Fruit fly (Drosophila melanogaster) whole organism, wandering third instar larva: ENCODE measurements around the gene CG8086.

Experiments
- Abd-B ChIP-seq: fragments of >200 bp; optimal IDR thresholded peaks from 2 replicates; lab custom pipeline; 2017; ENCODE audit warnings: missing biosample characterization, missing genetic modification characterization
- CG32264 ChIP-seq: fragments of 200-800 bp; sonication (Bioruptor generic); optimal IDR thresholded peaks from 2 replicates; lab custom pipeline; 2016; ENCODE audit warnings: missing biosample characterization, missing genetic modification characterization
- CG9705 ChIP-seq: fragments of 200-800 bp; sonication (Bioruptor generic); optimal IDR thresholded peaks from 2 replicates; lab custom pipeline; 2018; ENCODE audit warnings: missing biosample characterization, mild to moderate bottlenecking, missing genetic modification characterization
- CrebA ChIP-seq: fragments of 200-800 bp; sonication (Bioruptor generic); optimal IDR thresholded peaks from 2 replicates; lab custom pipeline; 2016; ENCODE audit warnings: missing biosample characterization, mild to moderate bottlenecking, missing genetic modification characterization, borderline replicate concordance
- Dfd ChIP-seq: fragments of >200 bp; optimal IDR thresholded peaks from 2 replicates; lab custom pipeline; 2017; ENCODE audit warnings: missing biosample characterization, missing genetic modification characterization
- Dif ChIP-seq: fragments of 200-275, 200-300 bp; sonication (Bioruptor generic); optimal IDR thresholded peaks from 2 replicates; lab custom pipeline; 2018; ENCODE audit warnings: missing biosample characterization, missing genetic modification characterization; ENCODE audit not compliant: partially characterized antibody
- GATAd ChIP-seq: sonication (Bioruptor generic); optimal IDR thresholded peaks from 2 replicates; lab custom pipeline; 2016; ENCODE audit warnings: missing biosample characterization, missing genetic modification characterization
- HLH106 ChIP-seq: fragments of 200-800 bp; optimal IDR thresholded peaks from 3 replicates; lab custom pipeline; 2019; ENCODE audit warnings: missing biosample characterization, mild to moderate bottlenecking, missing genetic modification characterization, moderate library complexity
- Hnf4 ChIP-seq: fragments of 200-800 bp; sonication (Bioruptor generic); optimal IDR thresholded peaks from 2 replicates; lab custom pipeline; 2016; ENCODE audit warnings: missing biosample characterization, mild to moderate bottlenecking, missing genetic modification characterization
- Hr78 ChIP-seq: fragments of >200 bp; optimal IDR thresholded peaks from 2 replicates; lab custom pipeline; 2017; ENCODE audit warnings: missing biosample characterization, missing genetic modification characterization
- Hr83 ChIP-seq: fragments of 200-300 bp; sonication (Bioruptor generic); optimal IDR thresholded peaks from 2 replicates; lab custom pipeline; 2016; ENCODE audit warnings: missing biosample characterization, mild to moderate bottlenecking, missing genetic modification characterization, moderate library complexity; ENCODE audit not compliant: poor library complexity, severe bottlenecking
- Jra ChIP-seq: sonication (Bioruptor generic); optimal IDR thresholded peaks from 2 replicates; lab custom pipeline; 2016; ENCODE audit warnings: missing biosample characterization, missing genetic modification characterization
- Mio ChIP-seq: sonication (Bioruptor generic); optimal IDR thresholded peaks from 2 replicates; lab custom pipeline; 2016; ENCODE audit warnings: missing biosample characterization, missing genetic modification characterization
- Myc ChIP-seq: fragments of >200 bp; optimal IDR thresholded peaks from 2 replicates; lab custom pipeline; 2017
- N ChIP-seq: fragments of >200 bp; optimal IDR thresholded peaks from 2 replicates; lab custom pipeline; 2018; ENCODE audit warnings: missing biosample characterization, missing external identifiers, missing genetic modification characterization
- OdsH ChIP-seq: fragments of 200-800 bp; sonication (Bioruptor generic); optimal IDR thresholded peaks from 2 replicates; lab custom pipeline; 2016; ENCODE audit warnings: missing biosample characterization, mild to moderate bottlenecking, missing genetic modification characterization
- Rel ChIP-seq, 2 experiments: fragments of 200-800 bp; sonication (Bioruptor generic) in 1 of 2; optimal IDR thresholded peaks; 2 replicates in 1 of 2; 3 replicates in 1 of 2; lab custom pipeline; 2016 to 2019; ENCODE audit warnings: mild to moderate bottlenecking in 2 of 2, missing biosample characterization in 2 of 2, missing genetic modification characterization in 2 of 2, moderate library complexity in 1 of 2
- Sp1 ChIP-seq: fragments of 200-800 bp; sonication (Bioruptor generic); optimal IDR thresholded peaks from 3 replicates; lab custom pipeline; 2019; ENCODE audit warnings: missing biosample characterization, mild to moderate bottlenecking, missing genetic modification characterization, moderate library complexity
- Vsx2 ChIP-seq: fragments of 200-300, 225-300 bp; sonication (Bioruptor generic); optimal IDR thresholded peaks from 2 replicates; lab custom pipeline; 2018; ENCODE audit warnings: missing biosample characterization, missing genetic modification characterization; ENCODE audit not compliant: partially characterized antibody
- br ChIP-seq: fragments of 200-800 bp; sonication (Bioruptor generic); optimal IDR thresholded peaks from 2 replicates; lab custom pipeline; 2016; ENCODE audit warnings: missing biosample characterization, missing genetic modification characterization
- brk ChIP-seq: fragments of 200-800 bp; sonication (Bioruptor generic); optimal IDR thresholded peaks from 2 replicates; lab custom pipeline; 2016; ENCODE audit warnings: missing biosample characterization, mild to moderate bottlenecking, missing genetic modification characterization
- dl ChIP-seq, 2 experiments: fragments of 175-275, 200-275 bp in 1 of 2; fragments of 200-275 bp in 1 of 2; sonication (Bioruptor generic); optimal IDR thresholded peaks; lab custom pipeline; 2018; ENCODE audit warnings: mild to moderate bottlenecking in 2 of 2, missing biosample characterization in 2 of 2, missing genetic modification characterization in 2 of 2, moderate library complexity in 2 of 2; ENCODE audit not compliant: partially characterized antibody in 2 of 2, insufficient read depth in 1 of 2
- dmrt93B ChIP-seq: fragments of 200-800 bp; sonication (Bioruptor generic); optimal IDR thresholded peaks from 2 replicates; lab custom pipeline; 2018; ENCODE audit warnings: missing biosample characterization, mild to moderate bottlenecking, missing genetic modification characterization
- dsf ChIP-seq: sonication (Bioruptor generic); optimal IDR thresholded peaks from 2 replicates; lab custom pipeline; 2016; ENCODE audit warnings: missing biosample characterization, missing genetic modification characterization, borderline replicate concordance
- ey ChIP-seq: fragments of 200-800 bp; sonication (Bioruptor generic); optimal IDR thresholded peaks from 2 replicates; lab custom pipeline; 2016; ENCODE audit warnings: missing biosample characterization, missing genetic modification characterization
- foxo ChIP-seq, 2 experiments: fragments of 200-800 bp; sonication (Bioruptor generic); optimal IDR thresholded peaks; 2 replicates in 1 of 2; 3 replicates in 1 of 2; lab custom pipeline; 2016 to 2017; ENCODE audit warnings: missing biosample characterization in 2 of 2, missing genetic modification characterization in 2 of 2
- fru ChIP-seq: fragments of 200-800 bp; sonication (Bioruptor generic); optimal IDR thresholded peaks from 3 replicates; lab custom pipeline; 2016; ENCODE audit warnings: missing biosample characterization, mild to moderate bottlenecking, missing genetic modification characterization
- h ChIP-seq: fragments of 200-800 bp; sonication (Bioruptor generic); optimal IDR thresholded peaks from 3 replicates; lab custom pipeline; 2016; ENCODE audit warnings: missing biosample characterization, mild to moderate bottlenecking, missing genetic modification characterization
- jim ChIP-seq: fragments of 175-275, 200-325 bp; sonication (Bioruptor generic); optimal IDR thresholded peaks from 2 replicates; lab custom pipeline; 2016; ENCODE audit warnings: missing biosample characterization, mild to moderate bottlenecking, missing genetic modification characterization
- pan ChIP-seq: fragments of >200 bp; optimal IDR thresholded peaks from 2 replicates; lab custom pipeline; 2017
- psq ChIP-seq: fragments of 200-800 bp; sonication (Bioruptor generic); optimal IDR thresholded peaks from 3 replicates; lab custom pipeline; 2017; ENCODE audit warnings: missing biosample characterization, mild to moderate bottlenecking, missing genetic modification characterization, moderate library complexity
- rgr ChIP-seq: fragments of 200-800 bp; sonication (Bioruptor generic); optimal IDR thresholded peaks from 3 replicates; lab custom pipeline; 2016; ENCODE audit warnings: missing biosample characterization, mild to moderate bottlenecking, missing genetic modification characterization
- sage ChIP-seq: fragments of 200-800 bp; sonication (Bioruptor generic); optimal IDR thresholded peaks from 2 replicates; lab custom pipeline; 2016; ENCODE audit warnings: missing biosample characterization, mild to moderate bottlenecking, missing genetic modification characterization
- sv ChIP-seq: fragments of 200-800 bp; sonication (Bioruptor generic); optimal IDR thresholded peaks from 3 replicates; lab custom pipeline; 2016; ENCODE audit warnings: missing biosample characterization, missing genetic modification characterization
- tai ChIP-seq: sonication (Bioruptor generic); optimal IDR thresholded peaks from 2 replicates; lab custom pipeline; 2016; ENCODE audit warnings: missing biosample characterization, missing genetic modification characterization
- usp ChIP-seq: fragments of >200 bp; optimal IDR thresholded peaks from 2 replicates; lab custom pipeline; 2017; ENCODE audit warnings: missing biosample characterization, missing genetic modification characterization
- woc ChIP-seq: sonication (Bioruptor generic); optimal IDR thresholded peaks from 2 replicates; lab custom pipeline; 2016; ENCODE audit warnings: missing biosample characterization, mild to moderate bottlenecking, missing genetic modification characterization

Gene CG8086

dm6 chr2L:8213987-8214386 is 43.3 kb downstream of the CG8086 start, which contains the start of gene CG8353:
Gene CG8353 (plus strand): TSS chr2L:8214045.
- TF ChIP-seq h (GFP tag; lab: Kevin White, UChicago) (no peak), dmrt93B (GFP tag; lab: Kevin White, UChicago) (no peak), Dif (GFP tag; lab: Kevin White, UChicago) (peak; percentile 22), Rel (GFP tag; optimal IDR thresholded peaks at IDR 0.05; lab: Kevin White, UChicago) (no peak), Rel (tag; optimal IDR thresholded peaks at IDR 0.05; lab: Kevin White, UChicago) (peak; percentile 68), usp (no peak), Dfd (GFP tag; lab: Kevin White, UChicago) (no peak)

- TF ChIP-seq fru (peak; percentile 99), CG32264 (GFP tag; lab: Kevin White, UChicago) (peak; percentile 99), OdsH (GFP tag; lab: Kevin White, UChicago) (peak; percentile 100), CG9705 (GFP tag; lab: Kevin White, UChicago) (peak; percentile 99), jim (GFP tag; lab: Kevin White, UChicago) (peak; percentile 79), Sp1 (GFP tag; lab: Kevin White, UChicago) (peak; percentile 99), Hr78 (no peak), br (peak; percentile 100), psq (peak; percentile 98), pan (no peak), sage (GFP tag; lab: Kevin White, UChicago) (peak; percentile 99), foxo (GFP tag; optimal IDR thresholded peaks at IDR 0.05; lab: Kevin White, UChicago) (peak; percentile 98 to 100), dmrt93B (GFP tag; lab: Kevin White, UChicago) (peak; percentile 98), Rel (GFP tag; optimal IDR thresholded peaks at IDR 0.05; lab: Kevin White, UChicago) (peak; percentile 97), Rel (tag; optimal IDR thresholded peaks at IDR 0.05; lab: Kevin White, UChicago) (peak; percentile 92), dl (GFP tag; optimal IDR thresholded peaks at IDR 0.05; lab: Kevin White, UChicago; ENCODE audit: insufficient read depth in 1 of 2, partially characterized antibody in 2 of 2) (no peak), Jra (peak; percentile 99), Dfd (GFP tag; lab: Kevin White, UChicago) (no peak), GATAd (peak; percentile 98), sv (GFP tag; lab: Kevin White, UChicago) (peak; percentile 99), N (GFP tag; lab: Kevin White, UChicago) (no peak), tai (GFP tag; lab: Kevin White, UChicago) (peak; percentile 99), rgr (GFP tag; lab: Kevin White, UChicago) (peak; percentile 100), h (GFP tag; lab: Kevin White, UChicago) (peak; percentile 100), Abd-B (no peak), dsf (GFP tag; lab: Kevin White, UChicago) (peak; percentile 97), ey (GFP tag; lab: Kevin White, UChicago) (peak; percentile 99), Hr83 (GFP tag; lab: Kevin White, UChicago) (peak; percentile 99), Dif (GFP tag; lab: Kevin White, UChicago) (no peak), usp (no peak), Hnf4 (GFP tag; lab: Kevin White, UChicago) (peak; percentile 100), woc (GFP tag; lab: Kevin White, UChicago) (peak; percentile 99), HLH106 (tag; lab: Kevin White, UChicago) (peak; percentile 99), brk (GFP tag; lab: Kevin White, UChicago) (peak; percentile 99), Mio (peak; percentile 95)
Measured at dm6 chr2L:8212666-8213270, 44.5 kb downstream of the CG8086 start, which contains the start of the genes CG8372 and CG8360. Gene CG8372 (minus strand): TSS chr2L:8212902. Gene CG8360 (plus strand): TSS chr2L:8212959.

- TF ChIP-seq Hnf4 (GFP tag; lab: Kevin White, UChicago): peak; percentile 81
- peak; percentile 51 for TF ChIP-seq ey (GFP tag; lab: Kevin White, UChicago)
- peak; percentile 58 for TF ChIP-seq psq
- peak; percentile 34 for TF ChIP-seq CG32264 (GFP tag; lab: Kevin White, UChicago)
- peak; percentile 83 for TF ChIP-seq h (GFP tag; lab: Kevin White, UChicago)
- TF ChIP-seq dsf (GFP tag; lab: Kevin White, UChicago): peak; percentile 81
- TF ChIP-seq Rel (GFP tag; optimal IDR thresholded peaks at IDR 0.05; lab: Kevin White, UChicago): no peak
- peak; percentile 49 for TF ChIP-seq Rel (tag; optimal IDR thresholded peaks at IDR 0.05; lab: Kevin White, UChicago)
- TF ChIP-seq CrebA: no peak
- TF ChIP-seq GATAd: peak; percentile 61
- peak; percentile 68 for TF ChIP-seq HLH106 (tag; lab: Kevin White, UChicago)
- peak; percentile 78 for TF ChIP-seq fru
- TF ChIP-seq CG9705 (GFP tag; lab: Kevin White, UChicago): peak; percentile 38
- TF ChIP-seq Vsx2 (GFP tag; lab: Kevin White, UChicago): no peak
- peak; percentile 80 for TF ChIP-seq br
- peak; percentile 60 for TF ChIP-seq Sp1 (GFP tag; lab: Kevin White, UChicago)
- TF ChIP-seq dl (GFP tag; optimal IDR thresholded peaks at IDR 0.05; lab: Kevin White, UChicago; ENCODE audit: insufficient read depth in 1 of 2, partially characterized antibody in 2 of 2): no peak
- TF ChIP-seq pan: no peak
- no peak for TF ChIP-seq Hr78
- peak; percentile 71 to 75 for TF ChIP-seq foxo (GFP tag; optimal IDR thresholded peaks at IDR 0.05; lab: Kevin White, UChicago)
- peak; percentile 73 for TF ChIP-seq woc (GFP tag; lab: Kevin White, UChicago)
- TF ChIP-seq rgr (GFP tag; lab: Kevin White, UChicago): peak; percentile 72
- TF ChIP-seq sv (GFP tag; lab: Kevin White, UChicago): peak; percentile 65
- TF ChIP-seq Jra: peak; percentile 90
- no peak for TF ChIP-seq N (GFP tag; lab: Kevin White, UChicago)
- TF ChIP-seq brk (GFP tag; lab: Kevin White, UChicago): peak; percentile 84
- peak; percentile 60 for TF ChIP-seq OdsH (GFP tag; lab: Kevin White, UChicago)
- TF ChIP-seq usp: no peak
- TF ChIP-seq dmrt93B (GFP tag; lab: Kevin White, UChicago): peak; percentile 32
- no peak for TF ChIP-seq Myc (lab: Kevin White, UChicago)
- TF ChIP-seq sage (GFP tag; lab: Kevin White, UChicago): peak; percentile 48
- TF ChIP-seq tai (GFP tag; lab: Kevin White, UChicago): peak; percentile 88
- no peak for TF ChIP-seq Dfd (GFP tag; lab: Kevin White, UChicago)
Measured at dm6 chr2L:8211070-8211469, 46.2 kb downstream of the CG8086 start, which contains the start of gene Ssb-c31a. Gene Ssb-c31a (plus strand): TSS chr2L:8211347.
